Fruit fly (Drosophila melanogaster) whole organism: ENCODE results near the gene Dcr-1.

Experiments
- EcR ChIP-seq, 2 experiments: fragments of >200 bp; optimal IDR thresholded peaks; 2 replicates each; lab custom pipeline; 2017; ENCODE audit warnings: missing biosample characterization in 2 of 2, missing genetic modification characterization in 2 of 2, missing genetic modification reagents in 2 of 2
- psq ChIP-seq: fragments of >200 bp; optimal IDR thresholded peaks from 2 replicates; lab custom pipeline; 2017

- TF ChIP-seq psq (lab: Kevin White, UChicago) (no peak), EcR (GFP tag; optimal IDR thresholded peaks at IDR 0.05; lab: Kevin White, UChicago) (no peak)
Measured at dm6 chr3R:22747423-22748090, 6.7 kb upstream of the Dcr-1 start, which contains the start of gene CG17141.
